Worm (Caenorhabditis elegans) whole organism, mixed stage, embryonic: ENCODE results near the gene far-8.
A peak's percentile ranks its signal among the peaks of the same experiment; 100 is the strongest.

Experiments
- M03D4.4 ChIP-seq: sonication (generic microtip); optimal IDR thresholded peaks from 2 replicates; lab custom pipeline; 2017; ENCODE audit warnings: mild to moderate bottlenecking, missing genetic modification characterization, missing compliant biosample characterization
- ceh-39 ChIP-seq: fragments of 150-350 bp; optimal IDR thresholded peaks from 2 replicates; lab custom pipeline; 2014; ENCODE audit warnings: missing biosample characterization, missing genetic modification characterization
- ces-1 ChIP-seq: fragments of 150-350 bp; optimal IDR thresholded peaks from 2 replicates; lab custom pipeline; 2014; ENCODE audit warnings: missing biosample characterization, missing genetic modification reagents, missing genetic modification characterization
- cnd-1 ChIP-seq: fragments of 200-800 bp; sonication (Bioruptor generic); optimal IDR thresholded peaks from 2 replicates; lab custom pipeline; 2018; ENCODE audit warnings: mild to moderate bottlenecking, missing genetic modification characterization, missing compliant biosample characterization
- lsy-2 ChIP-seq: fragments of 150-350 bp; optimal IDR thresholded peaks from 2 replicates; lab custom pipeline; 2014; ENCODE audit warnings: missing biosample characterization, missing genetic modification characterization
- mls-2 ChIP-seq: sonication (generic microtip); optimal IDR thresholded peaks from 2 replicates; lab custom pipeline; 2016; ENCODE audit warnings: mild to moderate bottlenecking, missing genetic modification characterization, moderate library complexity, missing compliant biosample characterization
- unc-120 ChIP-seq: sonication (generic microtip); optimal IDR thresholded peaks from 2 replicates; lab custom pipeline; 2017; ENCODE audit warnings: missing genetic modification characterization, missing compliant biosample characterization; ENCODE audit not compliant: poor library complexity, severe bottlenecking
- zip-8 ChIP-seq: fragments of 150-350 bp; optimal IDR thresholded peaks from 2 replicates; lab custom pipeline; 2014; ENCODE audit warnings: missing biosample characterization, missing genetic modification characterization

far-8 gene

ce11 chrIII:888983-889549, 46.3 kb downstream of the far-8 start:
- TF ChIP-seq unc-120 (tag; lab: Kevin White, UChicago) (no peak), ces-1 (no peak), cnd-1 (no peak), lsy-2 (tag; lab: Kevin White, UChicago) (peak; percentile 81)

ce11 chrIII:891014-891413, 48.3 kb downstream of the far-8 start, which contains the start of gene T24C4.10:
TSS of gene T24C4.10 (minus strand) at chrIII:891243.
- TF ChIP-seq mls-2 (tag; lab: Kevin White, UChicago) (no peak), zip-8 (tag; lab: Kevin White, UChicago) (no peak), ceh-39 (tag; lab: Kevin White, UChicago) (no peak), M03D4.4 (tag; lab: Kevin White, UChicago) (no peak)
